Fruit fly (Drosophila melanogaster): ENCODE measurements around the gene CG13473.

CG13473 gene

DNA sequence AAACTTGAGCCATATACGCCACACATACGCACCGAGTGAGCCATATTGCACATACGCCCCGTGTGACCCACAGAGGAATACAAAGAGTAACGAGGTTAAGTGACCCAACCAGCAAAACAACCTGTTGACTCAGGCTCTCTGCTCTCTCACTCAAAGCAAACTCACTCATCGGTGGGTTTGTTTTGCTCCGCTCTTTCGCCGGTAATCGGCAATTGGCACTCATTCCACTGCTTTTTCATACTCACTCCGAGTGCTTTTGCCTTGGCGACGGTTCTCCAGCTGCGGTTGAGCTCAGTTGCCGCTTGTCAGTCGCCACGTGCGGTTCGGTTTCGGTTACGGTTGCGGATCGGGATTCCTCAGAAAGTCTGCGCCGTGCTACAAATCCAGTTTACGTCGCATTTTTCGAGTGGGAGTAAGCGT lies 22.1 kb upstream of the CG13473 start (continued):
- no peak for TF ChIP-seq CG15514 (GFP tag; optimal IDR thresholded peaks at IDR 0.05)
- TF ChIP-seq fu2 (GFP tag; optimal IDR thresholded peaks at IDR 0.05) = no peak
- TF ChIP-seq CG11085 (GFP tag; IDR thresholded peaks at IDR 0.05) = no peak
- no peak for TF ChIP-seq Chrac-16 (GFP tag; optimal IDR thresholded peaks at IDR 0.05)
- TF ChIP-seq cad (GFP tag; optimal IDR thresholded peaks at IDR 0.05) = no peak
- no peak for TF ChIP-seq gce (GFP tag; IDR thresholded peaks at IDR 0.05)
- no peak for TF ChIP-seq CG16815 (GFP tag; optimal IDR thresholded peaks at IDR 0.05)
- no peak for TF ChIP-seq CG8944 (GFP tag; optimal IDR thresholded peaks at IDR 0.05)
- peak; percentile 69; the same call in 2 of the 3 replicates for TF ChIP-seq zen2 (GFP tag; IDR thresholded peaks at IDR 0.05; ENCODE audit: partially characterized antibody)
- TF ChIP-seq peb (GFP tag; IDR thresholded peaks at IDR 0.05) = no peak
- no peak for TF ChIP-seq lilli (GFP tag; optimal IDR thresholded peaks at IDR 0.05)
- TF ChIP-seq crp (GFP tag; optimal IDR thresholded peaks at IDR 0.05) = no peak
- TF ChIP-seq CG32767 (GFP tag; IDR thresholded peaks at IDR 0.05) = no peak
- no peak for TF ChIP-seq Sry-β (GFP tag; optimal IDR thresholded peaks at IDR 0.05)
- TF ChIP-seq shn (GFP tag; optimal IDR thresholded peaks at IDR 0.05) = no peak
- no peak for TF ChIP-seq CG4404 (GFP tag; IDR thresholded peaks at IDR 0.05)
- peak; percentile 47 for TF ChIP-seq CG6854 (GFP tag; optimal IDR thresholded peaks at IDR 0.05)
- TF ChIP-seq dysf (GFP tag; IDR thresholded peaks at IDR 0.05) = no peak
- no peak for TF ChIP-seq CG10654 (GFP tag; optimal IDR thresholded peaks at IDR 0.05)
- TF ChIP-seq vnd (GFP tag; IDR thresholded peaks at IDR 0.05; ENCODE audit: partially characterized antibody) = no peak
- TF ChIP-seq CG1602 (GFP tag; optimal IDR thresholded peaks at IDR 0.05) = no peak
- TF ChIP-seq gfzf (GFP tag; optimal IDR thresholded peaks at IDR 0.05) = no peak
- TF ChIP-seq gcm (GFP tag; optimal IDR thresholded peaks at IDR 0.05) = no peak
- no peak for TF ChIP-seq dimm (GFP tag; IDR thresholded peaks at IDR 0.05)
- peak; percentile 42 for TF ChIP-seq CG13624 (GFP tag; optimal IDR thresholded peaks at IDR 0.05)
- TF ChIP-seq CG7271 (tag; optimal IDR thresholded peaks at IDR 0.05) = no peak
- no peak for TF ChIP-seq CG4707 (GFP tag; optimal IDR thresholded peaks at IDR 0.05)
- TF ChIP-seq CG4854 (GFP tag; optimal IDR thresholded peaks at IDR 0.05) = no peak
- no peak for TF ChIP-seq HmgD (GFP tag; optimal IDR thresholded peaks at IDR 0.05)
- no peak for TF ChIP-seq Ada2b (GFP tag; IDR thresholded peaks at IDR 0.05)
- TF ChIP-seq CG3726 (GFP tag; IDR thresholded peaks at IDR 0.05) = no peak
- TF ChIP-seq sima (GFP tag; optimal IDR thresholded peaks at IDR 0.05) = no peak
- TF ChIP-seq CG14014 (GFP tag; IDR thresholded peaks at IDR 0.05) = no peak
- TF ChIP-seq nmo (GFP tag; optimal IDR thresholded peaks at IDR 0.05) = no peak
- TF ChIP-seq CG31388 (GFP tag; optimal IDR thresholded peaks at IDR 0.05) = no peak
- no peak for TF ChIP-seq hkb (optimal IDR thresholded peaks at IDR 0.05)
- TF ChIP-seq hkb (GFP tag; IDR thresholded peaks at IDR 0.05) = no peak; the same call in 1 of the 2 replicates
- TF ChIP-seq gt (GFP tag; IDR thresholded peaks at IDR 0.05) = no peak
- no peak for TF ChIP-seq run (tag; optimal IDR thresholded peaks at IDR 0.05)
- TF ChIP-seq trem (tag; optimal IDR thresholded peaks at IDR 0.05) = no peak
- TF ChIP-seq CG15011 (GFP tag; optimal IDR thresholded peaks at IDR 0.05) = no peak
- TF ChIP-seq CG18764 (GFP tag; optimal IDR thresholded peaks at IDR 0.05) = no peak
- no peak for TF ChIP-seq Drgx (GFP tag; IDR thresholded peaks at IDR 0.05)
- TF ChIP-seq CG12391 (tag; optimal IDR thresholded peaks at IDR 0.05) = no peak
- TF ChIP-seq Nf-YC (tag; optimal IDR thresholded peaks at IDR 0.05) = no peak
- no peak for TF ChIP-seq CG5180 (GFP tag; optimal IDR thresholded peaks at IDR 0.05)
- no peak; the same call in 1 of the 2 replicates for TF ChIP-seq sob (GFP tag; IDR thresholded peaks at IDR 0.05)
- no peak for TF ChIP-seq CG12155 (GFP tag; optimal IDR thresholded peaks at IDR 0.05)
- no peak for TF ChIP-seq cwo (GFP tag; optimal IDR thresholded peaks at IDR 0.05)
- peak; percentile 69 for TF ChIP-seq CG12769 (tag; optimal IDR thresholded peaks at IDR 0.05)
- no peak for TF ChIP-seq crol (GFP tag; IDR thresholded peaks at IDR 0.05)
- TF ChIP-seq CG6813 (GFP tag; optimal IDR thresholded peaks at IDR 0.05) = peak; percentile 33
